Worm (Caenorhabditis elegans) whole organism, L1 larva: ENCODE measurements around the gene dpy-11.

Experiments used
- aha-1 ChIP-seq: fragments of 150-350 bp; optimal IDR thresholded peaks from 2 replicates; lab custom pipeline; 2014; ENCODE audit warnings: missing biosample characterization, missing genetic modification characterization
- alr-1 ChIP-seq: fragments of 200-800 bp; sonication (Bioruptor generic); optimal IDR thresholded peaks from 2 replicates; lab custom pipeline; 2018; ENCODE audit warnings: borderline replicate concordance, mild to moderate bottlenecking, missing genetic modification characterization, missing compliant biosample characterization
- ama-1 ChIP-seq: fragments of 150-350 bp; optimal IDR thresholded peaks from 2 replicates; lab custom pipeline; 2014
- ceh-8 ChIP-seq: fragments of 200-800 bp; sonication (Bioruptor generic); optimal IDR thresholded peaks from 2 replicates; lab custom pipeline; 2018; ENCODE audit warnings: mild to moderate bottlenecking, missing genetic modification characterization, moderate library complexity, missing compliant biosample characterization
- egl-13 ChIP-seq: sonication (generic microtip); optimal IDR thresholded peaks from 2 replicates; lab custom pipeline; 2016; ENCODE audit warnings: missing genotype, missing genetic modification reagents, missing genetic modification characterization, missing compliant biosample characterization
- fkh-8 ChIP-seq: sonication (generic microtip); optimal IDR thresholded peaks from 2 replicates; lab custom pipeline; 2016; ENCODE audit warnings: mild to moderate bottlenecking, missing genetic modification characterization, missing compliant biosample characterization
- lin-15B ChIP-seq: fragments of 150-350 bp; sonication (generic microtip); optimal IDR thresholded peaks from 3 replicates; lab custom pipeline; 2014; ENCODE audit warnings: missing biosample characterization, missing genetic modification characterization
- lin-35 ChIP-seq, 2 experiments: fragments of 150-350 bp; optimal IDR thresholded peaks; 2 replicates each; lab custom pipeline; 2014; ENCODE audit warnings: missing biosample characterization in 2 of 2, missing genetic modification characterization in 2 of 2, missing genetic modification reagents in 2 of 2
- nhr-11 ChIP-seq: fragments of 150-350 bp; optimal IDR thresholded peaks from 2 replicates; lab custom pipeline; 2014; ENCODE audit warnings: missing biosample characterization, missing genetic modification characterization
- nhr-76 ChIP-seq: sonication (generic microtip); optimal IDR thresholded peaks from 2 replicates; lab custom pipeline; 2017; ENCODE audit warnings: missing biosample characterization, missing genetic modification characterization
- unc-62 ChIP-seq: fragments of 150-350 bp; optimal IDR thresholded peaks from 2 replicates; lab custom pipeline; 2014; ENCODE audit warnings: missing biosample characterization, missing genetic modification reagents, missing genetic modification characterization
- zag-1 ChIP-seq: fragments of 150-350 bp; optimal IDR thresholded peaks from 2 replicates; lab custom pipeline; 2014; ENCODE audit warnings: missing biosample characterization, missing genetic modification characterization
- ztf-11 ChIP-seq, 2 experiments: sonication (generic microtip); optimal IDR thresholded peaks; 2 replicates each; lab custom pipeline; 2016 to 2017; ENCODE audit warnings: missing genetic modification characterization in 2 of 2, missing biosample characterization in 1 of 2, missing compliant biosample characterization in 1 of 2

- TF ChIP-seq egl-13 (no peak), aha-1 (tag; lab: Kevin White, UChicago) (no peak), nhr-11 (tag; lab: Kevin White, UChicago) (no peak), alr-1 (tag; lab: Kevin White, UChicago) (no peak), lin-15B (tag; lab: Kevin White, UChicago) (no peak), ztf-11 (tag; optimal IDR thresholded peaks at IDR 0.05; lab: Kevin White, UChicago) (no peak), nhr-76 (tag; lab: Kevin White, UChicago) (no peak), lin-35 (GFP tag; optimal IDR thresholded peaks at IDR 0.05; lab: Kevin White, UChicago) (no peak), ama-1 (no peak), unc-62 (GFP tag; lab: Kevin White, UChicago) (no peak), zag-1 (no peak), fkh-8 (tag; lab: Kevin White, UChicago) (no peak), ceh-8 (GFP tag; lab: Kevin White, UChicago) (no peak)
Measured at ce11 chrV:6558103-6558502, 43.1 kb upstream of the dpy-11 start, which contains the start of gene spp-20.
